Worm (Caenorhabditis elegans): ENCODE data around the gene eif-2D.

DNA sequence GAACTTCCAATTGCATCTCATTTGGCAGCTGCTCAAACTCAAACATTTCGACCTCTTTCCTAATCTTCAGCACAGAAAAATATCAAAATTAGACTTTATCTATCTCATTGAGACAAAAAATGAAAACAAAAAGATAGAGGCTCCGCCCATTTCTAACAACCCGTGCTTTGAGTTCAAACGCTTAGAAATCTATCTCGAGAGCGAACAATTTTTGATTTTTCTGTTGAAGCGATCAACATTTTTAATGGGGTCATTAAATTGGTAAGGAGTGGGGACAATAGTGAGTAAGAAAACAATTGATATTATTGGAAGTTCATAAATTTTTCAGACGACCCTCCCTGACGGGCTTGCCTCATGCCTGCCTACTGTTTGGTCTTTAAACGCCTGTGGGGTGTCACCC lies 7.3 kb downstream of the eif-2D start, which contains the start of the genes C25H3.10 and C25H3.1:
- TF ChIP-seq dao-5 (tag; optimal IDR thresholded peaks at IDR 0.05) (no peak), W03F9.2 (tag; optimal IDR thresholded peaks at IDR 0.05) (no peak), him-1 (tag; optimal IDR thresholded peaks at IDR 0.05) (no peak)
